Fruit fly (Drosophila melanogaster): ENCODE results near the gene TkR86C.

Gene TkR86C

DNA sequence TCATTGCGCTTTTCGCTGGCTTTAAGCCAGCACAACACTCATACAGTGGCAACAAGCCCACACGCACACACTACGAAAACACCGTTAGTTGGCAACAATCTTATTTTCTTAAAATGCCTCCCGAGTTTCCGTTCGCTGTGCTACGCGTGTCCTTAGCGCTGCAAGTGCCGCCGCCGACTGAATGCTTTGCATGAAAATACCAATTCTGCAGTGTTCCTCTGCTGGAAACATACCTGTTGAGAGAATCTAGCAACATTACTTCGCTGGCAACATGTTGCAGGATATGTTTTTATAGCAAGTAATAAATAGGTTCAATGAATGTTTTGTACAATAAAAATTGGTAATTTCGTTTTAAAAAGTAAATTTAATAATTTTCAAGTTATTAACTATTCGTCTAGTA lies at the start of gene TkR86C:
Gene TkR86C, minus strand, starts transcription at position 168 of the 400 bp plus-strand sequence.
- no peak for TF ChIP-seq CG17801 (GFP tag; optimal IDR thresholded peaks at IDR 0.05; ENCODE audit: partially characterized antibody)

dm6 chr3R:10792604-10793003 lies 41.6 kb upstream of the TkR86C start, which contains the start of gene CG14687:
Gene CG14687 (plus strand): TSS chr3R:10792904.
- no peak for TF ChIP-seq CG17801 (GFP tag; optimal IDR thresholded peaks at IDR 0.05; ENCODE audit: partially characterized antibody)

DNA sequence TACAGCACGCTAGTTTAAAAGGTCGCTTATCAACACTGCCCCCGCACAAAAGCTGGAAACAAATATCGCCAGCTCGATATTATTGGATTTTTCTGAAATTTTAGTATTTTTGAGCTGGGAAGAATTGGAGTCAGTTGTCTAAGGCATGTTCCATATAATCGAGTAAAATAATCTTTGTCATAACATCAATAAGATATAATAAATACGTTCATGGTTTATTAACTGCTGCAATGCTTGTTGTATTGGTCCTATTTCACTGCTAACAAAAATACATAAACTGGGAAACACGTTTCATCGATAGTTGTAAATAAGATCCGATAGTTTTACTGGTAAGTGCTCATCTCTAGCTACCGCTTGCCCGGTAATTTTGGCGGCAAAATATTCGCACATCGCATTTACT lies 37.2 kb upstream of the TkR86C start, which contains the start of the genes Art1 and Mcm5:
Gene Art1, minus strand, starts transcription at position 41 of the 400 bp plus-strand sequence.
Gene Mcm5, plus strand, starts transcription at position 339 of the 400 bp plus-strand sequence.
- TF ChIP-seq CG17801 (GFP tag; optimal IDR thresholded peaks at IDR 0.05; ENCODE audit: partially characterized antibody) = peak; percentile 54

DNA sequence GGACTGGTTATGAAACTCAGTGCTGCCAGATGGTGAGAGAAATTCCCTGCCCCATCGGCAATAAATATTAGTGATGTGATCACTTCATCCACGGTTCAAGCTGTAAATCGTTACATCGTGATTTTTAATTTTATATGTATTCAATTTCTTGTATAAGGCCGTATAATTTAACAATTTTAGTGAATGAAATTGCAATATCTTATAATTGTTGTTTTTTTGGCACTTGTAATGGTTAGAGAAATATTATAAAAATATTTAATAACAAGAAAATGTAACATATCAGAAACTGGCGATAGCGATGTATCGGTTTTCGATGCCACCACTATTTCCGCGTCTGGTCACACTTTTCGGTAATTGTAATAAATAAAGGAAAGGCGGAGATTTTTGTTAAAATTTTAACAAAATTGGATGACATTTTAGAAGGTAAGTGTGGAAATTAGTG lies 33.1 kb upstream of the TkR86C start, which contains the start of the genes mRpL37 and Rbp1:
Gene mRpL37, minus strand, starts transcription at position 35 of the 442 bp plus-strand sequence.
Gene Rbp1, plus strand, starts transcription at position 326 of the 442 bp plus-strand sequence.
- peak; percentile 73 for TF ChIP-seq CG17801 (GFP tag; optimal IDR thresholded peaks at IDR 0.05; ENCODE audit: partially characterized antibody)

- no peak for TF ChIP-seq CG17801 (GFP tag; optimal IDR thresholded peaks at IDR 0.05; ENCODE audit: partially characterized antibody)
These were observed 31.1 kb upstream of the TkR86C start, which contains the start of gene CG42633 for dm6 chr3R:10782167-10782566. Gene CG42633 (minus strand): TSS chr3R:10782267.

dm6 chr3R:10780161-10780560 lies 29.1 kb upstream of the TkR86C start:
- TF ChIP-seq CG17801 (GFP tag; optimal IDR thresholded peaks at IDR 0.05; ENCODE audit: partially characterized antibody) = no peak

DNA sequence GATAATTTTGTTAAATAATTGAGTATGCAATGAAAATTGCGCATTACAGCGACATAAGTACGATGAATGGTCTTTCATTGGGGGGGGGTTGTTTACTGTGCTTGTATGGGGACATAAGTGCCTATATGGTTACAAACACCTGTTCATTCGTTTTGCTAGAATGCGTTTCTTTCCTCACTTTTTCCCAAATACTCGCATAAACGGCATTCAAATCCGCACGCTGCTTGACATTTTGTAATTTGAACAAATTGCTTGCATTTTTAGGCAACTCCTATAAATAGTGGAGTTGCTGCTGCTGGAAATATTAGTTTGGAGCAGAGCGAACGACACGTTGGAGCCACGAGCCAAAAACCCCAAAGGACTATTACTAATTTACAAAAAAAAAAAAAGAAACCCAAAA lies 28.2 kb upstream of the TkR86C start, which contains the start of gene Desi:
Gene Desi, plus strand, starts transcription at position 301 of the 400 bp plus-strand sequence.
- TF ChIP-seq CG17801 (GFP tag; optimal IDR thresholded peaks at IDR 0.05; ENCODE audit: partially characterized antibody) = no peak

dm6 chr3R:10778151-10778550 lies 27.1 kb upstream of the TkR86C start:
- no peak for TF ChIP-seq CG17801 (GFP tag; optimal IDR thresholded peaks at IDR 0.05; ENCODE audit: partially characterized antibody)

DNA sequence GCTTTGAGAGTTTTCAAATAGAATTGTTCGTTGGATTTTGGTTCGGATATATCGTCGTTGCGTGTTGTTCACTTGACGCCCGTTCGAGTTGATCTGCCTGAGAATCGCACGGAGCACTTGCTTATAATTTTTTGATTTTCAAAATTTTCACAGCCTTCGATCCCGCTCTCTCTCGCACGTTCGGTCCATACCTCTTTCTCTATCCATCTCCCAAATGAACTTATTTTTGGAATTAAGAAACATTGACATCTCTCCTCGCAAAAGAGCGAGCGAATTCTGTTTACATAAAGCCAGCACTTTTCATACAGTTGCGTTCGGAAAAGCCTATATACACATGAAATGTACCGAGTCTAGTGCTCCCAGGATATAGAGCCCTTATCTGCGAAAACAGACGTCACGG lies 26.2 kb upstream of the TkR86C start, which contains the start of the genes CG45076, CG45078 and fau:
Gene CG45076, minus strand, starts transcription at position 101 of the 400 bp plus-strand sequence.
Gene CG45078, minus strand, starts transcription at position 101 of the 400 bp plus-strand sequence.
Gene fau, minus strand, starts transcription at position 101 of the 400 bp plus-strand sequence.
- no peak for TF ChIP-seq CG17801 (GFP tag; optimal IDR thresholded peaks at IDR 0.05; ENCODE audit: partially characterized antibody)

dm6 chr3R:10776047-10776659 lies 25.1 kb upstream of the TkR86C start:
- TF ChIP-seq CG17801 (GFP tag; optimal IDR thresholded peaks at IDR 0.05; ENCODE audit: partially characterized antibody) = no peak

- TF ChIP-seq CG17801 (GFP tag; optimal IDR thresholded peaks at IDR 0.05; ENCODE audit: partially characterized antibody) = no peak
These were observed 24.2 kb upstream of the TkR86C start for dm6 chr3R:10775246-10775645.

dm6 chr3R:10767526-10767925 lies 16.5 kb upstream of the TkR86C start, which contains the start of gene TfIIFbeta:
Gene TfIIFbeta (minus strand): TSS chr3R:10767804.
- no peak for TF ChIP-seq CG17801 (GFP tag; optimal IDR thresholded peaks at IDR 0.05; ENCODE audit: partially characterized antibody)

DNA sequence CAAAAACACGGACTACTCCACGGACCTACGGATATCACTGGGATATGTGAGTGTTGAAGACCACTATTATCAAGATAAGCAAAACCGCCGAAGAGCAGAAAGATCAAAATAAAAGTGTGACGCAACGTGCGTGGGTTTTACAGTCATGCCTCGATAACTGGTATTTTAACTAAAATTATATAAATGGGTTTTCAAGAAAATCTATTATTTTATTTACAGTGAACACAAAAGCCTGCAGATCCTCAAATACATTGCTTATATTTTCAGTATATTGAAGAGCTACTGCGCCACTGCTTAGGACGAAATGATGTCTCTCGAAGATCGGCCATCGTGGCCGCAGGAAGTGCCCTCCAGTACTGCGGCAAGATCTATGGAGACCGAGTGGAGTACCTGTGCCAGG lies 11.0 kb upstream of the TkR86C start:
- peak; percentile 4 for TF ChIP-seq CG17801 (GFP tag; optimal IDR thresholded peaks at IDR 0.05; ENCODE audit: partially characterized antibody)

- peak; percentile 63 for TF ChIP-seq CG17801 (GFP tag; optimal IDR thresholded peaks at IDR 0.05; ENCODE audit: partially characterized antibody)
These were observed 10.2 kb upstream of the TkR86C start, which contains the start of the genes MED7 and Cap-H2 for dm6 chr3R:10760966-10761855. Gene MED7 (minus strand): TSS chr3R:10761032. Gene Cap-H2 (plus strand): TSS chr3R:10761310.

DNA sequence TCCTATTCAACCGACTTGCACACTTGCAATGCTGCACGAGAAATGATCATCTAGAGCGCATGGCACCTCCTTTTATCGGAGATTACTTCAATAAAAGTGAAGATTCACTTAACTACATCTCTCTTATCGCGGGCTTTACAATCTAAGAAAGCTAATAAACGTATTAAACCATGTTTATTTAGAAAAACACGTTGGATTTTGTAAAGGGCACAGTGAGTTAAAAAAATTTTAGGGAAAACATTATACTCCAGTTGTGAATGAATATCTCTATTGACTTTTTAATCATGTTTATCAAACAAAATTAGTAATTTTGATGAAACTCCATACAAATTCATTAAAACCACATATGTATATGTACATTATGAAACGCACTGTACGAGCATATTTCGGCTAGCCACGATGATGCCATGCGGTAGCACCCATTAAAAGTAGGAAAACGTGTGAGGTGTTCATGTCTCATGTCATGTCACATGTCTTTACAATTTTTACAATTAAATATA lies 8.4 kb upstream of the TkR86C start, which contains the start of gene CG31272:
Gene CG31272, minus strand, starts transcription at position 51 of the 500 bp plus-strand sequence.
- TF ChIP-seq CG17801 (GFP tag; optimal IDR thresholded peaks at IDR 0.05; ENCODE audit: partially characterized antibody) = no peak

All from ovary, adult (tissue).